Worm (Caenorhabditis elegans) whole organism, late embryonic: ENCODE measurements around the gene grd-8.

Source experiments
- C08G9.2 ChIP-seq: sonication (generic microtip); optimal IDR thresholded peaks from 2 replicates; lab custom pipeline; 2016; ENCODE audit warnings: mild to moderate bottlenecking, missing genetic modification characterization, moderate library complexity, missing compliant biosample characterization
- ama-1 ChIP-seq: fragments of 150-350 bp; optimal IDR thresholded peaks from 2 replicates; lab custom pipeline; 2014
- ceh-18 ChIP-seq: sonication (generic microtip); optimal IDR thresholded peaks from 2 replicates; lab custom pipeline; 2016; ENCODE audit warnings: missing genetic modification characterization, missing compliant biosample characterization
- ceh-2 ChIP-seq: sonication (generic microtip); optimal IDR thresholded peaks from 2 replicates; lab custom pipeline; 2016; ENCODE audit warnings: missing genotype, missing genetic modification characterization, missing compliant biosample characterization
- ceh-22 ChIP-seq: sonication (generic microtip); optimal IDR thresholded peaks from 2 replicates; lab custom pipeline; 2017; ENCODE audit warnings: missing biosample characterization, missing genetic modification characterization
- ceh-24 ChIP-seq: sonication (generic microtip); optimal IDR thresholded peaks from 2 replicates; lab custom pipeline; 2016; ENCODE audit warnings: mild to moderate bottlenecking, missing genetic modification characterization, missing compliant biosample characterization
- ceh-30 ChIP-seq: fragments of 150-350 bp; optimal IDR thresholded peaks from 2 replicates; lab custom pipeline; 2014; ENCODE audit warnings: missing biosample characterization, missing genetic modification characterization
- ceh-31 ChIP-seq: sonication (generic microtip); optimal IDR thresholded peaks from 2 replicates; lab custom pipeline; 2016; ENCODE audit warnings: missing genetic modification characterization, missing compliant biosample characterization
- ceh-34 ChIP-seq: sonication (generic microtip); optimal IDR thresholded peaks from 2 replicates; lab custom pipeline; 2016; ENCODE audit warnings: mild to moderate bottlenecking, missing genetic modification characterization, missing compliant biosample characterization
- ceh-6 ChIP-seq: fragments of 200-800 bp; sonication (Bioruptor generic); optimal IDR thresholded peaks from 2 replicates; lab custom pipeline; 2018; ENCODE audit warnings: mild to moderate bottlenecking, missing genetic modification characterization, missing compliant biosample characterization
- ceh-9 ChIP-seq: sonication (generic microtip); optimal IDR thresholded peaks from 2 replicates; lab custom pipeline; 2016; ENCODE audit warnings: mild to moderate bottlenecking, missing genetic modification characterization, inconsistent platforms, missing compliant biosample characterization
- che-1 ChIP-seq: sonication (generic microtip); optimal IDR thresholded peaks from 2 replicates; lab custom pipeline; 2016; ENCODE audit warnings: mild to moderate bottlenecking, missing genetic modification characterization, missing compliant biosample characterization
- elt-4 ChIP-seq: sonication (generic microtip); optimal IDR thresholded peaks from 2 replicates; lab custom pipeline; 2016; ENCODE audit warnings: missing genetic modification characterization, missing compliant biosample characterization
- ets-4 ChIP-seq: sonication (generic microtip); optimal IDR thresholded peaks from 2 replicates; lab custom pipeline; 2016; ENCODE audit warnings: missing genetic modification characterization, missing compliant biosample characterization
- eyg-1 ChIP-seq: sonication (generic microtip); optimal IDR thresholded peaks from 2 replicates; lab custom pipeline; 2016; ENCODE audit warnings: missing genotype, missing genetic modification characterization, missing compliant biosample characterization
- fax-1 ChIP-seq: sonication (generic microtip); optimal IDR thresholded peaks from 2 replicates; lab custom pipeline; 2016; ENCODE audit warnings: missing genotype, missing genetic modification characterization, missing compliant biosample characterization
- fkh-10 ChIP-seq: fragments of 150-350 bp; optimal IDR thresholded peaks from 2 replicates; lab custom pipeline; 2014; ENCODE audit warnings: missing biosample characterization, missing genetic modification reagents, missing genetic modification characterization
- fkh-6 ChIP-seq: sonication (generic microtip); optimal IDR thresholded peaks from 2 replicates; lab custom pipeline; 2016; ENCODE audit warnings: missing genetic modification characterization, missing compliant biosample characterization
- gmeb-2 ChIP-seq: sonication (generic microtip); optimal IDR thresholded peaks from 2 replicates; lab custom pipeline; 2016; ENCODE audit warnings: missing genetic modification characterization, inconsistent platforms, missing compliant biosample characterization
- hlh-13 ChIP-seq: fragments of 200-800 bp; sonication (Bioruptor generic); optimal IDR thresholded peaks from 2 replicates; lab custom pipeline; 2018; ENCODE audit warnings: mild to moderate bottlenecking, missing genetic modification characterization, missing compliant biosample characterization
- hlh-8 ChIP-seq: sonication (generic microtip); optimal IDR thresholded peaks from 2 replicates; lab custom pipeline; 2016; ENCODE audit warnings: missing genotype, missing genetic modification characterization, missing compliant biosample characterization
- lim-6 ChIP-seq: sonication (generic microtip); optimal IDR thresholded peaks from 2 replicates; lab custom pipeline; 2016; ENCODE audit warnings: missing genetic modification characterization, missing compliant biosample characterization
- lin-11 ChIP-seq: fragments of 200-800 bp; sonication (Bioruptor generic); optimal IDR thresholded peaks from 2 replicates; lab custom pipeline; 2018; ENCODE audit warnings: mild to moderate bottlenecking, missing genetic modification characterization, missing compliant biosample characterization
- mec-3 ChIP-seq: sonication (generic microtip); optimal IDR thresholded peaks from 2 replicates; lab custom pipeline; 2016; ENCODE audit warnings: borderline replicate concordance, missing genetic modification characterization, missing compliant biosample characterization
- odd-2 ChIP-seq: sonication (generic microtip); optimal IDR thresholded peaks from 2 replicates; lab custom pipeline; 2017; ENCODE audit warnings: antibody characterized with exemption, mild to moderate bottlenecking, missing genetic modification characterization, missing compliant biosample characterization
- pag-3 ChIP-seq: sonication (generic microtip); optimal IDR thresholded peaks from 2 replicates; lab custom pipeline; 2016; ENCODE audit warnings: missing compliant biosample characterization, missing genetic modification characterization, borderline replicate concordance
- pat-9 ChIP-seq: fragments of 200-800 bp; sonication (Bioruptor generic); optimal IDR thresholded peaks from 2 replicates; lab custom pipeline; 2018; ENCODE audit warnings: mild to moderate bottlenecking, missing genetic modification characterization, moderate library complexity, missing compliant biosample characterization
- pha-2 ChIP-seq: sonication (generic microtip); optimal IDR thresholded peaks from 2 replicates; lab custom pipeline; 2017; ENCODE audit warnings: mild to moderate bottlenecking, missing genetic modification characterization, missing compliant biosample characterization
- pha-4 ChIP-seq: fragments of 150-350 bp; optimal IDR thresholded peaks from 2 replicates; lab custom pipeline; 2018; ENCODE audit warnings: missing biosample characterization, missing genetic modification reagents, missing genetic modification characterization
- pqm-1 ChIP-seq: sonication (generic microtip); optimal IDR thresholded peaks from 2 replicates; lab custom pipeline; 2016; ENCODE audit warnings: missing genetic modification characterization, missing compliant biosample characterization
- pros-1 ChIP-seq: fragments of 150-350 bp; optimal IDR thresholded peaks from 2 replicates; lab custom pipeline; 2014; ENCODE audit warnings: missing biosample characterization, missing genetic modification reagents, missing genetic modification characterization
- rnt-1 ChIP-seq: sonication (generic microtip); optimal IDR thresholded peaks from 2 replicates; lab custom pipeline; 2016; ENCODE audit warnings: missing genetic modification characterization, missing compliant biosample characterization
- sdc-2 ChIP-seq: sonication (generic microtip); optimal IDR thresholded peaks from 2 replicates; lab custom pipeline; 2016; ENCODE audit warnings: missing genotype, missing genetic modification characterization, missing compliant biosample characterization
- sox-2 ChIP-seq: fragments of 200-800 bp; sonication (Bioruptor generic); IDR thresholded peaks from 2 replicates; pipeline ENCODE4 v1.3.6; 2022; ENCODE audit warnings: missing genetic modification reagents, missing genetic modification characterization, missing compliant biosample characterization
- sox-4 ChIP-seq: sonication (generic microtip); optimal IDR thresholded peaks from 2 replicates; lab custom pipeline; 2017; ENCODE audit warnings: mild to moderate bottlenecking, missing genetic modification characterization, inconsistent platforms, missing compliant biosample characterization
- unc-3 ChIP-seq, 2 experiments: fragments of 200-800 bp in 1 of 2; sonication (Bioruptor generic) in 1 of 2; sonication (generic microtip) in 1 of 2; conservative IDR thresholded peaks in 1 of 2; optimal IDR thresholded peaks in 1 of 2; 2 replicates each; pipeline versions ENCODE4 v1.3.6 to Lab custom; 2016 to 2022; ENCODE audit warnings: missing compliant biosample characterization in 2 of 2, missing genetic modification characterization in 2 of 2, missing genetic modification reagents in 1 of 2
- unc-42 ChIP-seq: sonication (generic microtip); optimal IDR thresholded peaks from 2 replicates; lab custom pipeline; 2016; ENCODE audit warnings: missing genotype, missing genetic modification characterization, missing compliant biosample characterization
- unc-55 ChIP-seq: sonication (generic microtip); optimal IDR thresholded peaks from 2 replicates; lab custom pipeline; 2017; ENCODE audit warnings: missing biosample characterization, missing genetic modification reagents, missing genetic modification characterization
- unc-86 ChIP-seq: sonication (generic microtip); optimal IDR thresholded peaks from 2 replicates; lab custom pipeline; 2016; ENCODE audit warnings: missing genetic modification characterization, missing compliant biosample characterization
- zip-5 ChIP-seq: sonication (generic microtip); optimal IDR thresholded peaks from 2 replicates; lab custom pipeline; 2016; ENCODE audit warnings: missing genetic modification characterization, missing compliant biosample characterization
- ztf-16 ChIP-seq: sonication (generic microtip); optimal IDR thresholded peaks from 2 replicates; lab custom pipeline; 2017; ENCODE audit warnings: missing genetic modification characterization, missing compliant biosample characterization

Gene grd-8

ce11 chrV:7854603-7855002 lies 12.3 kb downstream of the grd-8 start, which contains the start of the genes C37C3.9 and C37C3.18 (continued):
- peak; percentile 58 for TF ChIP-seq rnt-1 (tag; lab: Kevin White, UChicago)
- no peak for TF ChIP-seq odd-2
- TF ChIP-seq sox-2 (GFP tag; lab: Robert Waterston, UW), result no peak
- TF ChIP-seq ceh-6 (GFP tag; lab: Kevin White, UChicago), result no peak
- no peak for TF ChIP-seq lin-11 (tag; lab: Kevin White, UChicago)
- TF ChIP-seq zip-5 (tag; lab: Kevin White, UChicago), result no peak
- no peak for TF ChIP-seq ets-4 (tag; lab: Kevin White, UChicago)
- TF ChIP-seq pqm-1 (tag; lab: Kevin White, UChicago), result peak; percentile 31
- TF ChIP-seq lim-6 (tag; lab: Kevin White, UChicago), result no peak
- TF ChIP-seq eyg-1 (tag; lab: Kevin White, UChicago), result no peak
- peak; percentile 42 for TF ChIP-seq ceh-31 (tag; lab: Kevin White, UChicago)
- peak; percentile 29 for TF ChIP-seq ceh-34 (tag; lab: Kevin White, UChicago)
- no peak for TF ChIP-seq fkh-10
- no peak for TF ChIP-seq fax-1 (tag; lab: Kevin White, UChicago)
- TF ChIP-seq unc-3 (GFP tag; conservative IDR thresholded peaks at IDR 0.05; lab: Robert Waterston, UW), result no peak
- TF ChIP-seq unc-3 (tag; optimal IDR thresholded peaks at IDR 0.05; lab: Kevin White, UChicago), result no peak
- TF ChIP-seq unc-42 (tag; lab: Kevin White, UChicago), result no peak
- TF ChIP-seq C08G9.2 (tag; lab: Kevin White, UChicago), result no peak
- TF ChIP-seq ceh-18 (tag; lab: Kevin White, UChicago), result peak; percentile 48

ce11 chrV:7855382-7855994 lies 13.2 kb downstream of the grd-8 start, which contains the start of gene C37C3.2:
TSS of gene C37C3.2 (plus strand) at chrV:7855944.
- TF ChIP-seq gmeb-2 (no peak), sdc-2 (tag; lab: Kevin White, UChicago) (no peak), mec-3 (tag; lab: Kevin White, UChicago) (no peak), hlh-13 (GFP tag; lab: Kevin White, UChicago) (no peak), ceh-24 (tag; lab: Kevin White, UChicago) (no peak), ceh-2 (no peak)

DNA sequence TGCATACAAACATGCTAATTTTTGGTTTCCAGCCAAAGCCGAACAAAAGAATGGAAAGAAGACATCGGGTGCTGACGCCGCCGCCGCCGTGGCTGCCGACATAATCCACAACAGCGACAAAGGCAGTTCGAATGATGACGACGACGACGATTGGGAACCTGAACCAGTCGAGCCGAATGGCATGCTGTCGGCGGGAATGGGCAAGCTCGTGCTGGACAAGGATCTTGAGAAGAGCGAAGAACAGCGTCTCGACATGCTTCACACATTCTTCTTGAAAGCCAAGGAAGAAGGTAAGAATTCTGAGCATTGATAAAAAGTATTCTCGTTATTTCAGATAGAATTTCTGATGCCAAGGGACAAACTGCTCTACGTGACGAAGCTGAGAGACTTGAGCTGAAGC lies 14.3 kb downstream of the grd-8 start:
- no peak for TF ChIP-seq unc-55 (GFP tag; lab: Kevin White, UChicago)
- TF ChIP-seq pag-3 (tag; lab: Kevin White, UChicago), result no peak
- TF ChIP-seq unc-86 (tag; lab: Kevin White, UChicago), result no peak
- no peak for TF ChIP-seq pqm-1 (tag; lab: Kevin White, UChicago)
- no peak for TF ChIP-seq che-1 (tag; lab: Kevin White, UChicago)
- TF ChIP-seq pat-9 (tag; lab: Kevin White, UChicago), result no peak
- TF ChIP-seq ceh-22, result no peak
- no peak for TF ChIP-seq ama-1 (lab: Kevin White, UChicago)
- TF ChIP-seq pha-4 (tag; lab: Kevin White, UChicago), result no peak
- no peak for TF ChIP-seq sdc-2 (tag; lab: Kevin White, UChicago)
- no peak for TF ChIP-seq pha-2 (tag; lab: Kevin White, UChicago)
- TF ChIP-seq ceh-30 (tag; lab: Kevin White, UChicago), result no peak
- TF ChIP-seq sox-2 (GFP tag; lab: Robert Waterston, UW), result no peak

DNA sequence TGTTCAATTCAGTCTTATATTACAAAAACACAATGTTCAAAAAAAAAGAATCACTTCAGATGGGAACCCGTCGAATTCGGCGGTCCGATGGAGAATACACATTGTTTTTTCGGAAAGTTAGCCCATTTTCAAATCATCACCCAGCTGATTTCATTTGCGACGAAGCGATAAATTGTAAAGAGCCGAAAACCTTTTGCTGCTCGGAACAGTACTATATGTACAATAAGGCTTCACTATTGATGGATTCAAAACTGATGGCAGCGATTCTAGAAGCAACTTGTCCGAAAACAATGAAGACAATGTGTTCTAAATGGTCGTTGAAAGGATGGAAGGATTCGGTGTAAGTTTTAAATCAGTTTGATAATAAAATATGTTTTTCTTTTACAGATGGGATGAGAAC lies 15.6 kb downstream of the grd-8 start, which contains the start of gene C37C3.1:
C37C3.1 (plus strand) TSS at position 33 of the 400 bp plus-strand sequence.
- TF ChIP-seq pha-2 (tag; lab: Kevin White, UChicago) (no peak), elt-4 (no peak), ceh-9 (tag; lab: Kevin White, UChicago) (no peak), ceh-22 (no peak), ztf-16 (tag; lab: Kevin White, UChicago) (no peak), sox-2 (GFP tag; lab: Robert Waterston, UW) (no peak), pros-1 (tag; lab: Kevin White, UChicago) (no peak), zip-5 (tag; lab: Kevin White, UChicago) (no peak), ceh-30 (tag; lab: Kevin White, UChicago) (no peak), fkh-6 (tag; lab: Kevin White, UChicago) (no peak), ceh-34 (tag; lab: Kevin White, UChicago) (no peak), ceh-6 (GFP tag; lab: Kevin White, UChicago) (no peak), pag-3 (tag; lab: Kevin White, UChicago) (no peak), ceh-24 (tag; lab: Kevin White, UChicago) (no peak), hlh-8 (tag; lab: Kevin White, UChicago) (no peak), sox-4 (tag; lab: Kevin White, UChicago) (no peak), eyg-1 (tag; lab: Kevin White, UChicago) (no peak)
